Worm (Caenorhabditis elegans): ENCODE measurements around the gene clec-117.
A peak's percentile ranks its signal among the peaks of the same experiment; 100 is the strongest.

clec-117 gene

DNA sequence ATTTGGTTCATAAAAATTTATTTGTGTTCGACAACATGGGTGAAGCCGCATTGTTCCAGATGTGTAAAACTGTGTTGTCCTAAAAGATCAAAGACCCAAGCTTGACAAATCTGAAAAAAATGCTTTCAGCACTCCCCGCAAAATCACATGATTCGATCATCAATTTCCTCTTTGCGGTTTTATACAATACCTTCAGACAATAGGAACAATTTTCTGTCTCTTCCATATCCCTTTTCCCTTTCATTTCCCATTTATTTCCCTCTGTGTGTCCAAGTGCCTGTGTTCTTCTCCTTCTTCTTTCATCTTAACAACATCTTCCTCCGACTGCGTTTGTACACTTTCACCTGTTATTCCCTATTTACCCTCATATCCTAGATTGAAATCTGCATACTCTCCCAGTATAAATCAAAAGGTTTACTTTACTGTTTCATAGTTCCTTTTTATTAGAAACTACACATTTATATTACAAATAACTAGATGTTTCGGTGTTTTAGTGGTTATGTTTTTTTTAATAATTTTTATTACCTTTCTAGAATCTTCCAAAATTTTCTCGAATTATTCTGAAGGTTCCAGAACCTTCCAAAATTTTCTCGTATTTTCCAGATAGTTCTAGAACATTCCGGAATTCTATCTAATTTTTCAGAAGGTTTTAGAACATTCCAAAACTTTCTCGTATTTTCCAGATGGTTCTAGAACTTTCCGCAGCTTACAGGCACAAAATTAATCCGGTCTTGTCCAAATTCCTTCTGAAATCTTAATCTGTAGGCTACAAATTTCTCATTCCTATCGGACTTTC is 4.4 kb upstream of the clec-117 start, which contains the start of gene K01A2.5:
Gene K01A2.5, plus strand, starts transcription at position 297 of the 796 bp plus-strand sequence.
- TF ChIP-seq ztf-29 (GFP tag; IDR thresholded peaks at IDR 0.05) (no peak), med-1 (GFP tag; optimal IDR thresholded peaks at IDR 0.05; ENCODE audit: insufficient read depth) (no peak), cog-1 (tag; optimal IDR thresholded peaks at IDR 0.05) (peak; percentile 22), ztf-23 (GFP tag; IDR thresholded peaks at IDR 0.05) (no peak)

DNA sequence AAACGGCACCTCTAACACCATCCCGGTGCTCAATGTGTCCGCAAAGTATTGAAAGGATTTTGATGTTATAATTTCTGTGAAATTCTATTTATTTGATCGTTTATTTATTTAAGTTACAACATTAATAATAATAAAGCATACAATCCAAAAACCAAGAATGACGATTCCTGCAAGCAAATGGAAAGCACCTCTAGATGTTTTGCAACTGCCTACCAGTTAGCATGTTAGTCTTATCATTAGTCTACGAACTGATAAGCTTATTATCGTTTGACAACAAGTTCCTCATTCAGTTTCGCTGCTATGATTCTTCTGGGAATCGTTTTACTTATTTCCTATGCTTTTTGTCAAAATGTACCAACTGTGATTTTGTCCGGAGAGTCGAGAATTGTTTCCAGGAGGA is 2.9 kb upstream of the clec-117 start, which contains the start of gene K01A2.6:
Gene K01A2.6, plus strand, starts transcription at position 301 of the 400 bp plus-strand sequence.
- TF ChIP-seq klf-2 (GFP tag; conservative IDR thresholded peaks at IDR 0.05), result no peak
- no peak for TF ChIP-seq tab-1 (GFP tag; IDR thresholded peaks at IDR 0.05)
- TF ChIP-seq cog-1 (tag; optimal IDR thresholded peaks at IDR 0.05), result no peak
- no peak for TF ChIP-seq ztf-23 (GFP tag; IDR thresholded peaks at IDR 0.05)
- no peak for TF ChIP-seq ztf-29 (GFP tag; IDR thresholded peaks at IDR 0.05)
- no peak for TF ChIP-seq T22C8.4 (GFP tag; IDR thresholded peaks at IDR 0.05)
- no peak for TF ChIP-seq ref-1 (GFP tag; conservative IDR thresholded peaks at IDR 0.05)
- no peak for TF ChIP-seq med-1 (GFP tag; optimal IDR thresholded peaks at IDR 0.05; ENCODE audit: insufficient read depth)
- no peak for TF ChIP-seq flt-1 (GFP tag; IDR thresholded peaks at IDR 0.05)

DNA sequence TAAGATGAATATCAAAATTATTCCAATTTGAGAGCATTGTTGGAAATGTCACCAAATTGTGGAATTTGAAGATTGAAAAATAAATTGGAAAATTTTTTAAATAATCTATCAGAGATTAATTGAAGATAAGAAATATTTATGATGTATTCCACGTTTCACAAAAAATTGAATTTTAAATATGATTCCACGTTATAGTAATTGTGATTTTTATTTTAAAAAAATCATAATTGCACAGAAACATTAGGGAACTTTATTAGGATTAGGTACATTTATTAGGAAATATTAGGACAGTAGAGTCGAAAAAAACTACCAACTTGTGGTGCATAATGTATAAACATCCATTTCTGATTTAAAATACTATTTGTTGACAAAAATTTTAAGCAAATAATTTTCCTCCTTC is 2.2 kb downstream of the clec-117 start, which contains the start of gene B0432.11:
Gene B0432.11, minus strand, starts transcription at position 101 of the 400 bp plus-strand sequence.
- TF ChIP-seq T22C8.4 (GFP tag; IDR thresholded peaks at IDR 0.05) (no peak), med-1 (GFP tag; optimal IDR thresholded peaks at IDR 0.05; ENCODE audit: insufficient read depth) (no peak), cog-1 (tag; optimal IDR thresholded peaks at IDR 0.05) (no peak), flt-1 (GFP tag; IDR thresholded peaks at IDR 0.05) (no peak), ztf-29 (GFP tag; IDR thresholded peaks at IDR 0.05) (no peak), ref-1 (GFP tag; conservative IDR thresholded peaks at IDR 0.05) (no peak), ztf-23 (GFP tag; IDR thresholded peaks at IDR 0.05) (no peak), tab-1 (GFP tag; IDR thresholded peaks at IDR 0.05) (no peak), klf-2 (GFP tag; conservative IDR thresholded peaks at IDR 0.05) (no peak)

DNA sequence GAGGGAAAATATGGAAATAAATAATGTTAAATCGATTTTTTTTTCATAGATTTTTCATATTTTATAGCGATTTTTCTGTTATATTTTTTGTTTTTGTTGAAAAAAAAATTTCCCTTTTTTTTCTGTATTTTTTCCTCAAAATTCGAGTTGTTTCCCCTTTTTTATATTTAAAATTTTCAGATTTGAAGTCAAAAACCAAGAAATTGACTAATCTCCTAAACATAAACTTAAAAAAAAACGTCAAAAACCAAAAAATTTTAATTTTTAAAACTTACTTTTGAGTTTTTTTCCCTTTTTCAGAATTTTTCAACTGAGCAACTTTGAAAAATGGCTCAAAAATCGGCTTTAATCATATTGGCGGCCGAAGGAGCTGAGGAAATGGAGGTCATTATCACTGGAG is 6.5 kb downstream of the clec-117 start, which contains the start of gene djr-1.1:
Gene djr-1.1, plus strand, starts transcription at position 301 of the 400 bp plus-strand sequence.
- no peak for TF ChIP-seq T22C8.4 (GFP tag; IDR thresholded peaks at IDR 0.05)
- TF ChIP-seq flt-1 (GFP tag; IDR thresholded peaks at IDR 0.05), result no peak
- no peak for TF ChIP-seq klf-2 (GFP tag; conservative IDR thresholded peaks at IDR 0.05)
- no peak for TF ChIP-seq ztf-29 (GFP tag; IDR thresholded peaks at IDR 0.05)
- TF ChIP-seq ztf-23 (GFP tag; IDR thresholded peaks at IDR 0.05), result no peak
- no peak for TF ChIP-seq med-1 (GFP tag; optimal IDR thresholded peaks at IDR 0.05; ENCODE audit: insufficient read depth)
- TF ChIP-seq ref-1 (GFP tag; conservative IDR thresholded peaks at IDR 0.05), result no peak
- no peak for TF ChIP-seq cog-1 (tag; optimal IDR thresholded peaks at IDR 0.05)
- no peak for TF ChIP-seq tab-1 (GFP tag; IDR thresholded peaks at IDR 0.05)

DNA sequence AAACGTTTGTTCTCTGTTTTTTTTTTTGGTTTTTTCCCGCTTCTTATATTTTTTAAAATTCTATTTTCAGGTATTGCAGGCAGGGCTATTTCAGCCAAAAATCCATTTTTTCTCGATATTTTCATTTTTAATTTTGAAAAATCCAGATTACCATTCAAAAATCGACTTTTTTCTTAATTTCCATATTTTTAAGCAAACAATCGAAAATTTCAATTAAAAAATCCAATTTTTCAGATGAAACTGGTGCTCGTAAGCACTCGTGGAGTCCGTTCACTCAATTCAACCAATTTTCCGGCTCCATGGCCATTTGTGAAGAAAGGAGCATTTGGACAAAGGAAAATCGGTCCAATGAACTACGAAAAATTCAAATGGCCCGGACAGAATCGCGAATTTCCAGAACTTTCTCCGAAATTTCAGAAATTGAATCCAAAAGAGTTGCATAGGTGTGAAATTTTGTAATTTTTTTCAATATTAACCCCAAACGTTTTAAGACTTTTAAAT is 8.1 kb downstream of the clec-117 start, which contains the start of gene mrpl-41:
Gene mrpl-41, plus strand, starts transcription at position 235 of the 501 bp plus-strand sequence.
- no peak for TF ChIP-seq med-1 (GFP tag; optimal IDR thresholded peaks at IDR 0.05; ENCODE audit: insufficient read depth)
- no peak for TF ChIP-seq flt-1 (GFP tag; IDR thresholded peaks at IDR 0.05)
- no peak for TF ChIP-seq ref-1 (GFP tag; conservative IDR thresholded peaks at IDR 0.05)
- TF ChIP-seq tab-1 (GFP tag; IDR thresholded peaks at IDR 0.05), result no peak
- TF ChIP-seq T22C8.4 (GFP tag; IDR thresholded peaks at IDR 0.05), result no peak
- no peak for TF ChIP-seq ztf-29 (GFP tag; IDR thresholded peaks at IDR 0.05)
- TF ChIP-seq klf-2 (GFP tag; conservative IDR thresholded peaks at IDR 0.05), result no peak
- TF ChIP-seq ztf-23 (GFP tag; IDR thresholded peaks at IDR 0.05), result no peak
- no peak for TF ChIP-seq cog-1 (tag; optimal IDR thresholded peaks at IDR 0.05)

DNA sequence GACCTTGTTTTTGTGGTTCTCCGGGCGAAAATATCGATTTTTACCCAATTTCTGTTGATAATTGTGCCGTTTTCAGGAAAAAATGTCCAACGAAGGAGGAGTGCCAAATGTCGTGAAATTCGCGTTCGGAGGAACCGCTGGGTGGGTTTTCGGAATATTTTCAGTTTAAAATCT is 10.4 kb downstream of the clec-117 start, which contains the start of gene misc-1:
Gene misc-1, plus strand, starts transcription at position 75 of the 174 bp plus-strand sequence.
- TF ChIP-seq T22C8.4 (GFP tag; IDR thresholded peaks at IDR 0.05) (0 out of 2 replicates have a peak, but pooled peaks have one; percentile 20), ref-1 (GFP tag; conservative IDR thresholded peaks at IDR 0.05) (no peak)

DNA sequence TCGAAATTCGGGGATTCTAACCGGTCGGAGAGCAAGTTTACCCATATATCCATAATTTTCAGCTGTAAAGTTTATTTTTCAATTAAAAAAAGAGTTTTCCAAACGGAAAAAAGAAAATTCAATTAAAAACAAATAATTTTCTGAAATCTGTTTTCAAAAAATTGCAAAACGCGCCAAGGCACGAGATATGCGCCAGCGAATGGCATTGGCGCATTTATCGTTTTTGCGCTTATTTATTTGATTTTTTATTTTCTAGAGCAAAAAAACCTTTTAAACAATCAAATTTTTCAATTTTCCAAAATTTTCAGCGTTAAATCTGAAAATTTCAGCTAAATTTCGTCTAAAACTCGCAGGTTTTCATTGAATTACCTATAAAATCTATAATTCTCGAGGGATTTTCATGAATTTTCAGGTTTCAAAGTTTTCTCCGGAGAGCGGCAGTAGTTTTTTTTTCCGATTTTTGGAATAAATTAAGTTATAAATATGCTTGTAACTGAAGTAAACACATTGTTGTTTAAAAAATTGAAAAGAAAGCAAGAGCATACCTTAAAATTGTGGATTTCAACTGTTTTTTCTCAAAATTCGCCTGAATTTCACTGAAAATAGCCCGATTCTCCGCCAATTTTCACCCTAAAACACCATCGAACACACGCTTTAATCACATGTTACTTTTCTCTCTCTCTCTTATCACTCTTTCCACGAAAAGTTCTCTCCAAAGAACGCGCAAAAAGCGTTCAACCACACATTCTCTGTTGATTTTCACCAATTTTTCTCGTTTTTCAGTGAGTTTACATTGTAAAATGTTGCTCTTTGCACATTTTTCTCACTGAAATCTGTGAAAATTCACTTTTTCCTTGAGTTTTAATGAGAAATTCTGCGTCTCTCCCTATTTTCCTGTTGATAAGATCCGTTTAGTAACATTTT is 10.9 kb downstream of the clec-117 start, which contains the start of gene B0432.10:
Gene B0432.10, minus strand, starts transcription at position 649 of the 924 bp plus-strand sequence.
- TF ChIP-seq T22C8.4 (GFP tag; IDR thresholded peaks at IDR 0.05) (no peak), ref-1 (GFP tag; conservative IDR thresholded peaks at IDR 0.05) (no peak), cog-1 (tag; optimal IDR thresholded peaks at IDR 0.05) (peak; percentile 29), tab-1 (GFP tag; IDR thresholded peaks at IDR 0.05) (no peak)

DNA sequence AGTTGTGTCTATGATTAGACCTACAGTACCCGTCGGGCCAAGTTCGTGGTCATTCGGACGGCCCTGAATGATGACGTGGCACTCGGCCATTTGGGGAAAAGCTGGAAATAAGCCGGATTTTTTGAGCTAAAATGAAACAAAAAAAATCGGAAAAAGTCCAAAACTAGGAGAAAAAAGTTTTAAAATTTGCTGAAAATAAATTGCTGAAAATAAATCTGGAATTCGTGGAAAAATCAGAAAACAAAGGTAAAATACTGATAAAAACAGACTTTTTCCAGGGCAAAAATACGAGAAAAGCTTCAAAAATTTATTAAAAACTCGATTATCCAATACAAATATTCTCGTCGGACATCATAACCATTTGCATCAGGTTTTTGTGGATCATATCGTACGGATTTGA is 13.2 kb downstream of the clec-117 start, which contains the start of gene B0432.9:
Gene B0432.9, minus strand, starts transcription at position 101 of the 400 bp plus-strand sequence.
- TF ChIP-seq klf-2 (GFP tag; conservative IDR thresholded peaks at IDR 0.05), result no peak
- TF ChIP-seq cog-1 (tag; optimal IDR thresholded peaks at IDR 0.05), result no peak
- no peak for TF ChIP-seq ztf-23 (GFP tag; IDR thresholded peaks at IDR 0.05)
- TF ChIP-seq ref-1 (GFP tag; conservative IDR thresholded peaks at IDR 0.05), result no peak
- no peak for TF ChIP-seq med-1 (GFP tag; optimal IDR thresholded peaks at IDR 0.05; ENCODE audit: insufficient read depth)
- TF ChIP-seq T22C8.4 (GFP tag; IDR thresholded peaks at IDR 0.05), result no peak
- no peak for TF ChIP-seq flt-1 (GFP tag; IDR thresholded peaks at IDR 0.05)
- TF ChIP-seq ztf-29 (GFP tag; IDR thresholded peaks at IDR 0.05), result no peak
- TF ChIP-seq tab-1 (GFP tag; IDR thresholded peaks at IDR 0.05), result no peak

DNA sequence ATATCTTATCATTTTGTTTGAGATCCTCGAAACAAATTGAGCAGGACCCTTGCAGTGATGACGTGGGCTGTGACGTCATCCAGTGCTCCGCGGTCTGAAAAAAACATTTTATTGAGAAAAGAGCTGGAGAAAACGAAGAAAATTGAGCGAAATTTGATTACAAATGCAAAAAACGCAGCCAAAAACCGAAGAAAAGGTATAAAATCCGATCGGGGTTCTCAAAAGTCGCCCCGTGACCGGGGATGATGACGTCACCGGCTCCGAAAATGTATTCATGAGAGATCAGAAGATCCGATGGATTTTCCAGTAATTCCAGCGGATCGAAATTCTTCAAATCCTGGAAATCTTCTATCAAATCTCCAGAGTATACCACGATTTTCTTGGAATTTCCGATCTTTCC is 14.3 kb downstream of the clec-117 start, which contains the start of gene trul-1:
Gene trul-1, minus strand, starts transcription at position 101 of the 400 bp plus-strand sequence.
- TF ChIP-seq ref-1 (GFP tag; conservative IDR thresholded peaks at IDR 0.05) (no peak), med-1 (GFP tag; optimal IDR thresholded peaks at IDR 0.05; ENCODE audit: insufficient read depth) (no peak)

Measured in whole organism, midembryonic.